Worm (Caenorhabditis elegans): ENCODE measurements around the gene del-2.
A peak's percentile ranks its signal among the peaks of the same experiment; 100 is the strongest.

Gene del-2

ce11 chrIV:9624977-9625376, 16.8 kb downstream of the del-2 start, which contains the start of gene W09C2.10:
Gene W09C2.10, minus strand, starts transcription at chrIV:9625077.
- TF ChIP-seq snpc-1.2 (GFP tag; IDR thresholded peaks at IDR 0.05), result no peak
- no peak for TF ChIP-seq unc-130 (GFP tag; optimal IDR thresholded peaks at IDR 0.05)
- TF ChIP-seq egl-27 (tag; optimal IDR thresholded peaks at IDR 0.05), result no peak
- no peak for TF ChIP-seq daf-12 (tag; optimal IDR thresholded peaks at IDR 0.05)
- no peak for TF ChIP-seq F10B5.3 (tag; optimal IDR thresholded peaks at IDR 0.05)
- TF ChIP-seq F49E8.2 (tag; optimal IDR thresholded peaks at IDR 0.05; ENCODE audit: borderline replicate concordance), result no peak
- no peak for TF ChIP-seq lin-15B (tag; optimal IDR thresholded peaks at IDR 0.05)
- TF ChIP-seq unc-62 (GFP tag; optimal IDR thresholded peaks at IDR 0.05 in 1 of 2), result no peak
- TF ChIP-seq unc-62 (tag; optimal IDR thresholded peaks at IDR 0.05), result no peak
- no peak for TF ChIP-seq spr-3 (GFP tag; optimal IDR thresholded peaks at IDR 0.05)
- TF ChIP-seq lin-39 (tag; optimal IDR thresholded peaks at IDR 0.05), result no peak
- no peak for TF ChIP-seq ZK337.2 (GFP tag; IDR thresholded peaks at IDR 0.05)
- no peak for TF ChIP-seq zip-11 (GFP tag; IDR thresholded peaks at IDR 0.05)
- no peak for TF ChIP-seq nhr-48 (tag; optimal IDR thresholded peaks at IDR 0.05)
- no peak for TF ChIP-seq mxl-3 (GFP tag; optimal IDR thresholded peaks at IDR 0.05)
- TF ChIP-seq saeg-2 (GFP tag; IDR thresholded peaks at IDR 0.05), result no peak
- TF ChIP-seq nhr-41 (GFP tag; IDR thresholded peaks at IDR 0.05), result no peak

ce11 chrIV:9624275-9624674, 17.6 kb downstream of the del-2 start, which contains the start of gene W09C2.8:
Gene W09C2.8, minus strand, starts transcription at chrIV:9624375.
- TF ChIP-seq Y75B8A.6 (GFP tag; IDR thresholded peaks at IDR 0.05) (no peak), egl-43 (GFP tag; IDR thresholded peaks at IDR 0.05) (no peak), ceh-44 (GFP tag; IDR thresholded peaks at IDR 0.05) (no peak), ceh-62 (tag; optimal IDR thresholded peaks at IDR 0.05) (no peak), daf-19 (GFP tag; conservative IDR thresholded peaks at IDR 0.05) (no peak)

ce11 chrIV:9623269-9623668, 18.6 kb downstream of the del-2 start, which contains the start of gene W09C2.9:
Gene W09C2.9, minus strand, starts transcription at chrIV:9623369.
- TF ChIP-seq attf-4 (tag; optimal IDR thresholded peaks at IDR 0.05) (no peak), nhr-11 (tag; optimal IDR thresholded peaks at IDR 0.05) (no peak), fos-1 (tag; optimal IDR thresholded peaks at IDR 0.05) (no peak), nhr-42 (GFP tag; IDR thresholded peaks at IDR 0.05) (no peak)

ce11 chrIV:9622272-9622671, 19.6 kb downstream of the del-2 start, which contains the start of gene W09C2.7:
Gene W09C2.7, minus strand, starts transcription at chrIV:9622372.
- TF ChIP-seq ceh-62 (tag; optimal IDR thresholded peaks at IDR 0.05), result no peak
- TF ChIP-seq ceh-82 (tag; optimal IDR thresholded peaks at IDR 0.05), result no peak
- TF ChIP-seq vab-7 (GFP tag; IDR thresholded peaks at IDR 0.05), result no peak
- no peak for TF ChIP-seq aha-1 (tag)
- TF ChIP-seq egl-27 (tag; optimal IDR thresholded peaks at IDR 0.05), result no peak
- no peak for TF ChIP-seq snpc-4 (tag; optimal IDR thresholded peaks at IDR 0.05)
- no peak for TF ChIP-seq nhr-10 (tag; optimal IDR thresholded peaks at IDR 0.05)
- TF ChIP-seq jun-1 (tag; optimal IDR thresholded peaks at IDR 0.05), result no peak

- TF ChIP-seq unc-62 (GFP tag; optimal IDR thresholded peaks at IDR 0.05 in 1 of 2) (peak in 1 of 2 experiments; percentile 12), unc-62 (tag; optimal IDR thresholded peaks at IDR 0.05) (no peak), ama-1 (optimal IDR thresholded peaks at IDR 0.05) (no peak)
These were observed 23.0 kb downstream of the del-2 start for ce11 chrIV:9618836-9619235.

- TF ChIP-seq lir-3 (tag; optimal IDR thresholded peaks at IDR 0.05), result no peak
- peak in 1 of 2 experiments; percentile 49 for TF ChIP-seq unc-62 (GFP tag; optimal IDR thresholded peaks at IDR 0.05 in 1 of 2)
- no peak for TF ChIP-seq unc-62 (tag; optimal IDR thresholded peaks at IDR 0.05)
- TF ChIP-seq jun-1 (tag; optimal IDR thresholded peaks at IDR 0.05), result no peak
- TF ChIP-seq hmg-1.1 (GFP tag; IDR thresholded peaks at IDR 0.05), result 0 out of 2 replicates have a peak, but pooled peaks have one; percentile 12
These were observed 23.8 kb downstream of the del-2 start for ce11 chrIV:9618015-9618414.
